Fruit fly (Drosophila melanogaster): ENCODE data around the gene Adss.

Adss gene

dm6 chr3R:20779545-20779944 lies 50.8 kb downstream of the Adss start:
- TF ChIP-seq CG9705 (GFP tag; optimal IDR thresholded peaks at IDR 0.05) (no peak), sv (GFP tag; optimal IDR thresholded peaks at IDR 0.05) (no peak), pan (optimal IDR thresholded peaks at IDR 0.05) (no peak), HLH106 (tag; optimal IDR thresholded peaks at IDR 0.05) (no peak), Dfd (GFP tag; optimal IDR thresholded peaks at IDR 0.05) (no peak)

dm6 chr3R:20778285-20778926 lies 52.0 kb downstream of the Adss start:
- peak; percentile 75 for TF ChIP-seq Jra (GFP tag; optimal IDR thresholded peaks at IDR 0.05)
- TF ChIP-seq Myc (optimal IDR thresholded peaks at IDR 0.05) = no peak
- TF ChIP-seq fru (GFP tag; optimal IDR thresholded peaks at IDR 0.05) = peak; percentile 44
- peak; percentile 79 for TF ChIP-seq Abd-B (GFP tag; optimal IDR thresholded peaks at IDR 0.05)
- peak; percentile 60 for TF ChIP-seq br (GFP tag; optimal IDR thresholded peaks at IDR 0.05)
- TF ChIP-seq dl (GFP tag; optimal IDR thresholded peaks at IDR 0.05; ENCODE audit: insufficient read depth in 1 of 2, partially characterized antibody in 2 of 2) = peak; percentile 51 to 72
- peak; percentile 99 for TF ChIP-seq Rel (GFP tag; optimal IDR thresholded peaks at IDR 0.05)
- peak; percentile 80 for TF ChIP-seq Rel (tag; optimal IDR thresholded peaks at IDR 0.05)
- peak; percentile 67 for TF ChIP-seq woc (GFP tag; optimal IDR thresholded peaks at IDR 0.05)
- TF ChIP-seq usp (GFP tag; optimal IDR thresholded peaks at IDR 0.05) = no peak
- peak; percentile 25 for TF ChIP-seq HLH106 (tag; optimal IDR thresholded peaks at IDR 0.05)
- TF ChIP-seq Mio (GFP tag; optimal IDR thresholded peaks at IDR 0.05) = no peak
- TF ChIP-seq CrebA (GFP tag; optimal IDR thresholded peaks at IDR 0.05; ENCODE audit: borderline replicate concordance) = peak; percentile 98
- TF ChIP-seq tai (GFP tag; optimal IDR thresholded peaks at IDR 0.05) = no peak
- peak; percentile 29 for TF ChIP-seq CG9705 (GFP tag; optimal IDR thresholded peaks at IDR 0.05)
- peak; percentile 92 for TF ChIP-seq jim (GFP tag; optimal IDR thresholded peaks at IDR 0.05)
- peak; percentile 37 for TF ChIP-seq OdsH (GFP tag; optimal IDR thresholded peaks at IDR 0.05)
- peak; percentile 78 for TF ChIP-seq psq (GFP tag; optimal IDR thresholded peaks at IDR 0.05)
- peak; percentile 23 to 96 for TF ChIP-seq foxo (GFP tag; optimal IDR thresholded peaks at IDR 0.05)
- TF ChIP-seq Sp1 (GFP tag; optimal IDR thresholded peaks at IDR 0.05) = peak; percentile 93
- peak; percentile 91 for TF ChIP-seq N (GFP tag; optimal IDR thresholded peaks at IDR 0.05)
- peak; percentile 82 for TF ChIP-seq Dif (GFP tag; optimal IDR thresholded peaks at IDR 0.05; ENCODE audit: partially characterized antibody)
- peak; percentile 81 for TF ChIP-seq h (GFP tag; optimal IDR thresholded peaks at IDR 0.05)
- TF ChIP-seq sage (GFP tag; optimal IDR thresholded peaks at IDR 0.05) = peak; percentile 94
- TF ChIP-seq Hr78 (GFP tag; optimal IDR thresholded peaks at IDR 0.05) = peak; percentile 45
- TF ChIP-seq Dfd (GFP tag; optimal IDR thresholded peaks at IDR 0.05) = no peak
- TF ChIP-seq pan (optimal IDR thresholded peaks at IDR 0.05) = no peak
- no peak for TF ChIP-seq ey (GFP tag; optimal IDR thresholded peaks at IDR 0.05)
- peak; percentile 80 for TF ChIP-seq Hnf4 (GFP tag; optimal IDR thresholded peaks at IDR 0.05)
- peak; percentile 39 for TF ChIP-seq dsf (GFP tag; optimal IDR thresholded peaks at IDR 0.05; ENCODE audit: borderline replicate concordance)
- TF ChIP-seq CG32264 (GFP tag; optimal IDR thresholded peaks at IDR 0.05) = peak; percentile 85
- peak; percentile 69 for TF ChIP-seq Vsx2 (GFP tag; optimal IDR thresholded peaks at IDR 0.05; ENCODE audit: partially characterized antibody)
- TF ChIP-seq lola (GFP tag; optimal IDR thresholded peaks at IDR 0.05) = no peak
- peak; percentile 88 for TF ChIP-seq Hr83 (GFP tag; optimal IDR thresholded peaks at IDR 0.05; ENCODE audit: poor library complexity, severe bottlenecking)
- no peak for TF ChIP-seq sv (GFP tag; optimal IDR thresholded peaks at IDR 0.05)
- peak; percentile 59 for TF ChIP-seq rgr (GFP tag; optimal IDR thresholded peaks at IDR 0.05)
- TF ChIP-seq brk (GFP tag; optimal IDR thresholded peaks at IDR 0.05) = peak; percentile 92

Data from whole organism, wandering third instar larva.